Worm (Caenorhabditis elegans) whole organism, late embryonic: ENCODE data around the gene F25B4.4.

Source experiments
- F13H6.1 ChIP-seq: sonication (generic microtip); optimal IDR thresholded peaks from 2 replicates; lab custom pipeline; 2016; ENCODE audit warnings: missing genetic modification characterization, missing compliant biosample characterization
- ceh-22 ChIP-seq: sonication (generic microtip); optimal IDR thresholded peaks from 2 replicates; lab custom pipeline; 2017; ENCODE audit warnings: missing biosample characterization, missing genetic modification characterization
- dmd-4 ChIP-seq: sonication (generic microtip); optimal IDR thresholded peaks from 2 replicates; lab custom pipeline; 2016; ENCODE audit warnings: borderline replicate concordance, missing genetic modification characterization, missing compliant biosample characterization
- elt-4 ChIP-seq: sonication (generic microtip); optimal IDR thresholded peaks from 2 replicates; lab custom pipeline; 2016; ENCODE audit warnings: missing genetic modification characterization, missing compliant biosample characterization
- fkh-6 ChIP-seq: sonication (generic microtip); optimal IDR thresholded peaks from 2 replicates; lab custom pipeline; 2016; ENCODE audit warnings: missing genetic modification characterization, missing compliant biosample characterization
- zip-5 ChIP-seq: sonication (generic microtip); optimal IDR thresholded peaks from 2 replicates; lab custom pipeline; 2016; ENCODE audit warnings: missing genetic modification characterization, missing compliant biosample characterization

DNA sequence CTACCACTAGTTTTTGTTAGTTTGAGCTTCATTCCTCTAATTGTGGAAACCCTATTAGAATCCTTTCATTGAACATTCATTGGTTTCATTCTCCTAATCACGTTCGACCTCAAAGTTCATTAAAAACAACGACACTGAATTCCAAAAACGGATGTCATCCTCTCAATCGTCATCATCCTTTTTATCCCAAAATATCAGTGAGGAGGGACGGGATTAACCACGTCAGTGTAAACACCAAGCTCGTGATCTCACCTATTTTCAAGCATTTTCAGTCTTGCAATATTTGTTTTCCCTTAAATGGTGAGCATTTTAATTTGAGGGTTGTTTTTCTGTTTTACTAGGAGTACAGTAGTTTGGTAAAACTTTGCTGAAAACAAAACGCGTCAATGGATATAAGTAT lies 19.8 kb downstream of the F25B4.4 start:
- no peak for TF ChIP-seq F13H6.1 (tag; lab: Kevin White, UChicago)
- TF ChIP-seq dmd-4 (tag; lab: Kevin White, UChicago), result no peak
- TF ChIP-seq ceh-22 (tag; lab: Kevin White, UChicago), result no peak
- TF ChIP-seq zip-5 (tag; lab: Kevin White, UChicago), result no peak
- TF ChIP-seq elt-4, result no peak
- TF ChIP-seq fkh-6 (tag; lab: Kevin White, UChicago), result no peak
